Fruit fly (Drosophila melanogaster) whole organism, embryonic: ENCODE measurements around the gene CG5618.

ENCODE experiments used
- CG4707 ChIP-seq: fragments of 200-800 bp; sonication (Bioruptor generic); optimal IDR thresholded peaks from 2 replicates; lab custom pipeline; 2018; ENCODE audit warnings: missing biosample characterization, mild to moderate bottlenecking, missing genetic modification characterization, moderate library complexity
- HmgZ ChIP-seq: fragments of 200-800 bp; sonication (Bioruptor generic); optimal IDR thresholded peaks from 2 replicates; lab custom pipeline; 2018; ENCODE audit warnings: missing biosample characterization, mild to moderate bottlenecking, missing genetic modification characterization
- NfI ChIP-seq: fragments of 200-800 bp; sonication (Bioruptor generic); optimal IDR thresholded peaks from 3 replicates; lab custom pipeline; 2018; ENCODE audit warnings: missing biosample characterization, mild to moderate bottlenecking, missing genetic modification characterization, moderate library complexity

- TF ChIP-seq HmgZ (tag; lab: Kevin White, UChicago) (peak; percentile 28), CG4707 (GFP tag; lab: Kevin White, UChicago) (no peak), NfI (GFP tag; lab: Kevin White, UChicago) (no peak)
Observed at dm6 chr3L:20393357-20393756, 40.1 kb downstream of the CG5618 start, which contains the start of gene CG33969.
